Fruit fly (Drosophila melanogaster): Measurements from ENCODE around the gene CG4456.

DNA sequence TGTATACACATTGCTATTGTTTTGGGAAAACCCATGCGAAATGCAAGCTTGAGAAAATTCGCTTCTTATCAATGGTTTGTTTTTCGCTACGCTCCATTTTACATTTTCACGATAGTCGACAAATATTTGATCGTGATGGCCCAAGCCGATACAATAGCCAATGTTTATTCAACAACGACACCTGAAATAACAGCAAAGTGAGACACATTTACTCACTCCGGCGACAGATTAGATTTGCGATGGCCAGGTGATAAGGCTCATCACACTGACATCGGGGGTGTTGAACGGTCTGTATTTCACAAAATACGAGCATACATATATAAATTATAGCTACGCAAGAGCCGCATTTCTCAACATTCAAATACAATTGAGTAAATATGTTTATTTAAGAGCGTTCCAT, 24.6 kb downstream of the CG4456 start:
- peak; percentile 55 for TF ChIP-seq OdsH (GFP tag; optimal IDR thresholded peaks at IDR 0.05)
- TF ChIP-seq GATAd (GFP tag; optimal IDR thresholded peaks at IDR 0.05): peak; percentile 8
- no peak for TF ChIP-seq Dif (GFP tag; optimal IDR thresholded peaks at IDR 0.05; ENCODE audit: partially characterized antibody)
- TF ChIP-seq h (GFP tag; optimal IDR thresholded peaks at IDR 0.05): peak; percentile 75
- TF ChIP-seq Jra (GFP tag; optimal IDR thresholded peaks at IDR 0.05): peak; percentile 38
- TF ChIP-seq dl (GFP tag; optimal IDR thresholded peaks at IDR 0.05; ENCODE audit: insufficient read depth in 1 of 2, partially characterized antibody in 2 of 2): no peak
- peak; percentile 69 for TF ChIP-seq tai (GFP tag; optimal IDR thresholded peaks at IDR 0.05)
- TF ChIP-seq CG9705 (GFP tag; optimal IDR thresholded peaks at IDR 0.05): no peak
- no peak for TF ChIP-seq jim (GFP tag; optimal IDR thresholded peaks at IDR 0.05)
